Fruit fly (Drosophila melanogaster) whole organism, embryonic: Measurements from ENCODE around the gene CG32137.

Experiments
- Asciz ChIP-seq: fragments of 200-800 bp; sonication (Bioruptor generic); optimal IDR thresholded peaks from 2 replicates; lab custom pipeline; 2017; ENCODE audit warnings: missing biosample characterization, mild to moderate bottlenecking, missing genetic modification characterization, missing genetic modification reagents
- B-H1 ChIP-seq: fragments of 200-800 bp; sonication (Bioruptor generic); IDR thresholded peaks from 3 replicates; pipeline ENCODE4 v1.3.6; 2022; ENCODE audit warnings: missing biosample characterization, missing genetic modification characterization
- CG1233 ChIP-seq: fragments of 200-800 bp; sonication (Bioruptor generic); optimal IDR thresholded peaks from 4 replicates; lab custom pipeline; 2018; ENCODE audit warnings: missing biosample characterization, mild to moderate bottlenecking, missing genetic modification characterization
- CG13296 ChIP-seq: fragments of 200-800 bp; sonication (Bioruptor generic); optimal IDR thresholded peaks from 3 replicates; lab custom pipeline; 2018; ENCODE audit warnings: missing biosample characterization, mild to moderate bottlenecking, missing genetic modification characterization
- CG13624 ChIP-seq: fragments of 200-800 bp; sonication (Bioruptor generic); optimal IDR thresholded peaks from 2 replicates; lab custom pipeline; 2016; ENCODE audit warnings: missing biosample characterization, missing genetic modification characterization
- CG14710 ChIP-seq: fragments of 200-800 bp; sonication (Bioruptor generic); optimal IDR thresholded peaks from 3 replicates; lab custom pipeline; 2019; ENCODE audit warnings: missing biosample characterization, mild to moderate bottlenecking, missing genetic modification characterization, moderate library complexity
- CG15514 ChIP-seq: fragments of 200-800 bp; sonication (Bioruptor generic); optimal IDR thresholded peaks from 3 replicates; lab custom pipeline; 2017; ENCODE audit warnings: missing biosample characterization, missing genetic modification characterization, mild to moderate bottlenecking, moderate library complexity, missing genetic modification reagents
- CG16815 ChIP-seq: fragments of 200-800 bp; sonication (Bioruptor generic); optimal IDR thresholded peaks from 3 replicates; lab custom pipeline; 2017; ENCODE audit warnings: missing biosample characterization, mild to moderate bottlenecking, missing genetic modification characterization
- CG17612 ChIP-seq: fragments of 200-800 bp; sonication (Bioruptor generic); IDR thresholded peaks from 2 replicates; pipeline ENCODE4 v1.3.6; 2022; ENCODE audit warnings: missing biosample characterization, missing genetic modification characterization
- CG17829 ChIP-seq: fragments of 200-800 bp; optimal IDR thresholded peaks from 2 replicates; lab custom pipeline; 2019; ENCODE audit warnings: missing biosample characterization, mild to moderate bottlenecking, missing genetic modification characterization, moderate library complexity
- CG3163 ChIP-seq: fragments of 200-800 bp; sonication (Bioruptor generic); optimal IDR thresholded peaks from 3 replicates; lab custom pipeline; 2016; ENCODE audit warnings: missing biosample characterization, missing genetic modification characterization
- CG5245 ChIP-seq: fragments of 200-800 bp; sonication (Bioruptor generic); optimal IDR thresholded peaks from 3 replicates; lab custom pipeline; 2016; ENCODE audit warnings: missing biosample characterization, missing genetic modification characterization
- CG6854 ChIP-seq: fragments of 200-800 bp; sonication (Bioruptor generic); optimal IDR thresholded peaks from 3 replicates; lab custom pipeline; 2017; ENCODE audit warnings: missing biosample characterization, mild to moderate bottlenecking, missing genetic modification characterization
- CG8765 ChIP-seq: fragments of 200-800 bp; sonication (Bioruptor generic); IDR thresholded peaks from 2 replicates; pipeline ENCODE4 v1.3.6; 2022; ENCODE audit warnings: missing biosample characterization, missing genetic modification characterization
- CG8944 ChIP-seq: fragments of 200-800 bp; sonication (Bioruptor generic); optimal IDR thresholded peaks from 3 replicates; lab custom pipeline; 2016; ENCODE audit warnings: missing biosample characterization, missing genetic modification characterization
- CG9817 ChIP-seq: fragments of 200-800 bp; sonication (Bioruptor generic); optimal IDR thresholded peaks from 2 replicates; lab custom pipeline; 2018; ENCODE audit warnings: missing biosample characterization, mild to moderate bottlenecking, missing genetic modification characterization, moderate library complexity
- Dref ChIP-seq: fragments of 200-800 bp; sonication (Bioruptor generic); IDR thresholded peaks from 2 replicates; pipeline ENCODE4 v1.3.6; 2022; ENCODE audit warnings: missing biosample characterization, missing genetic modification characterization
- HLH3B ChIP-seq: fragments of 200-800 bp; sonication (Bioruptor generic); IDR thresholded peaks from 2 replicates; pipeline ENCODE4 v1.3.6; 2022; ENCODE audit warnings: missing biosample characterization, missing genetic modification characterization
- Hmx ChIP-seq: fragments of 200-800 bp; sonication (Bioruptor generic); optimal IDR thresholded peaks from 2 replicates; lab custom pipeline; 2016; ENCODE audit warnings: missing biosample characterization, missing genetic modification characterization
- Hr51 ChIP-seq, 2 experiments: fragments of 200-800 bp; sonication (Bioruptor generic); optimal IDR thresholded peaks; 2 replicates in 1 of 2; 3 replicates in 1 of 2; lab custom pipeline; 2016 to 2018; ENCODE audit warnings: missing biosample characterization in 2 of 2, missing genetic modification characterization in 2 of 2, mild to moderate bottlenecking in 1 of 2, moderate library complexity in 1 of 2
- MESR4 ChIP-seq: fragments of 200-800 bp; sonication (Bioruptor generic); optimal IDR thresholded peaks from 2 replicates; lab custom pipeline; 2018; ENCODE audit warnings: missing biosample characterization, mild to moderate bottlenecking, missing genetic modification characterization, moderate library complexity
- Mad ChIP-seq: fragments of 200-800 bp; sonication (Bioruptor generic); optimal IDR thresholded peaks from 2 replicates; lab custom pipeline; 2016; ENCODE audit warnings: missing biosample characterization, missing genetic modification characterization
- PHDP ChIP-seq: fragments of 200-800 bp; sonication (Bioruptor generic); optimal IDR thresholded peaks from 3 replicates; lab custom pipeline; 2018; ENCODE audit warnings: missing biosample characterization, mild to moderate bottlenecking, missing genetic modification characterization, moderate library complexity
- Sry-δ ChIP-seq: fragments of 200-800 bp; sonication (Bioruptor generic); optimal IDR thresholded peaks from 2 replicates; lab custom pipeline; 2016; ENCODE audit warnings: missing biosample characterization, missing genetic modification characterization
- Stat92E ChIP-seq, 3 experiments: fragments of >200 bp in 2 of 3; fragments of 200-800 bp in 1 of 3; sonication (Bioruptor generic) in 1 of 3; optimal IDR thresholded peaks; 2 replicates each; lab custom pipeline; 2017 to 2019; ENCODE audit warnings: missing biosample characterization in 3 of 3, missing genetic modification characterization in 3 of 3, mild to moderate bottlenecking in 1 of 3, moderate library complexity in 1 of 3
- ase ChIP-seq: fragments of 200-800 bp; sonication (Bioruptor generic); IDR thresholded peaks from 3 replicates; pipeline ENCODE4 v1.3.6; 2022; ENCODE audit warnings: missing biosample characterization, missing genetic modification characterization
- bab2 ChIP-seq: fragments of 200-800 bp; sonication (Bioruptor generic); optimal IDR thresholded peaks from 2 replicates; lab custom pipeline; 2016; ENCODE audit warnings: missing biosample characterization, missing genetic modification characterization
- bbx ChIP-seq: fragments of 200-800 bp; sonication (Bioruptor generic); IDR thresholded peaks from 2 replicates; pipeline ENCODE4 v1.3.6; 2022; ENCODE audit warnings: missing biosample characterization, missing genetic modification characterization; ENCODE audit not compliant: partially characterized antibody
- bigmax ChIP-seq: fragments of 200-800 bp; sonication (Bioruptor generic); optimal IDR thresholded peaks from 2 replicates; lab custom pipeline; 2018; ENCODE audit warnings: missing biosample characterization, mild to moderate bottlenecking, missing genetic modification characterization
- bowl ChIP-seq: fragments of 200-800 bp; sonication (Bioruptor generic); IDR thresholded peaks from 2 replicates; pipeline ENCODE4 v1.3.6; 2022; ENCODE audit warnings: missing biosample characterization, missing genetic modification characterization
- corto ChIP-seq: fragments of 200-800 bp; sonication (Bioruptor generic); optimal IDR thresholded peaks from 2 replicates; lab custom pipeline; 2016; ENCODE audit warnings: missing biosample characterization, mild to moderate bottlenecking, missing genetic modification characterization, moderate library complexity
- croc ChIP-seq: fragments of 200-800 bp; sonication (Bioruptor generic); conservative IDR thresholded peaks from 3 replicates; pipeline ENCODE4 v1.3.6; 2022; ENCODE audit warnings: missing biosample characterization, missing genetic modification characterization
- disco-r ChIP-seq: fragments of 200-800 bp; sonication (Bioruptor generic); optimal IDR thresholded peaks from 2 replicates; lab custom pipeline; 2016; ENCODE audit warnings: missing biosample characterization, missing genetic modification characterization
- dmrt11E ChIP-seq: fragments of 200-800 bp; sonication (Bioruptor generic); optimal IDR thresholded peaks from 3 replicates; lab custom pipeline; 2018; ENCODE audit warnings: missing biosample characterization, mild to moderate bottlenecking, missing genetic modification characterization, moderate library complexity
- eve ChIP-seq, 2 experiments: fragments of >200 bp; optimal IDR thresholded peaks; 2 replicates each; lab custom pipeline; 2017; ENCODE audit warnings: missing biosample characterization in 2 of 2, missing genetic modification characterization in 2 of 2
- gcm2 ChIP-seq: fragments of 200-800 bp; sonication (Bioruptor generic); optimal IDR thresholded peaks from 2 replicates; lab custom pipeline; 2016; ENCODE audit warnings: missing biosample characterization, missing genetic modification characterization
- gem ChIP-seq: fragments of 200-800 bp; sonication (Bioruptor generic); optimal IDR thresholded peaks from 2 replicates; lab custom pipeline; 2019; ENCODE audit warnings: missing biosample characterization, mild to moderate bottlenecking, missing genetic modification characterization, moderate library complexity
- grn ChIP-seq: fragments of 200-800 bp; sonication (Bioruptor generic); optimal IDR thresholded peaks from 3 replicates; lab custom pipeline; 2017; ENCODE audit warnings: missing biosample characterization, missing genetic modification characterization
- lov ChIP-seq, 2 experiments: fragments of 200-800 bp in 1 of 2; fragments of >200 bp in 1 of 2; sonication (Bioruptor generic) in 1 of 2; IDR thresholded peaks in 1 of 2; optimal IDR thresholded peaks in 1 of 2; 2 replicates in 1 of 2; 3 replicates in 1 of 2; pipeline versions ENCODE4 v1.3.6 to Lab custom; 2017 to 2022; ENCODE audit warnings: missing biosample characterization in 1 of 2, missing genetic modification characterization in 1 of 2
- luna ChIP-seq: fragments of 200-800 bp; sonication (Bioruptor generic); optimal IDR thresholded peaks from 2 replicates; lab custom pipeline; 2016; ENCODE audit warnings: missing biosample characterization, missing genetic modification characterization
- org-1 ChIP-seq: fragments of 200-800 bp; sonication (Bioruptor generic); optimal IDR thresholded peaks from 2 replicates; lab custom pipeline; 2017; ENCODE audit warnings: missing biosample characterization, missing genetic modification characterization
- prd ChIP-seq, 3 experiments: fragments of >200 bp in 2 of 3; fragments of 200-800 bp in 1 of 3; sonication (Bioruptor generic) in 1 of 3; optimal IDR thresholded peaks in 2 of 3; IDR thresholded peaks in 1 of 3; 2 replicates in 2 of 3; 3 replicates in 1 of 3; pipeline versions ENCODE4 v1.3.6 to Lab custom; 2017 to 2022; ENCODE audit warnings: missing biosample characterization in 1 of 3, missing genetic modification characterization in 1 of 3
- pros ChIP-seq: fragments of 200-800 bp; sonication (Bioruptor generic); optimal IDR thresholded peaks from 3 replicates; lab custom pipeline; 2019; ENCODE audit warnings: missing biosample characterization, mild to moderate bottlenecking, missing genetic modification characterization, moderate library complexity
- run ChIP-seq: fragments of 200-800 bp; sonication (Bioruptor generic); optimal IDR thresholded peaks from 3 replicates; lab custom pipeline; 2018; ENCODE audit warnings: missing biosample characterization, mild to moderate bottlenecking, missing genetic modification characterization
- so ChIP-seq: fragments of 200-800 bp; sonication (Bioruptor generic); IDR thresholded peaks from 3 replicates; pipeline ENCODE4 v1.3.6; 2022; ENCODE audit warnings: missing biosample characterization, missing genetic modification characterization
- tgo ChIP-seq: fragments of 200-800 bp; sonication (Bioruptor generic); IDR thresholded peaks from 3 replicates; pipeline ENCODE4 v1.3.6; 2022; ENCODE audit warnings: missing biosample characterization, missing genetic modification characterization
- tna ChIP-seq: fragments of 200-800 bp; sonication (Bioruptor generic); IDR thresholded peaks from 2 replicates; pipeline ENCODE4 v1.3.6; 2022; ENCODE audit warnings: missing biosample characterization, missing genetic modification characterization; ENCODE audit not compliant: partially characterized antibody
- zen ChIP-seq: fragments of 200-800 bp; sonication (Bioruptor generic); optimal IDR thresholded peaks from 3 replicates; lab custom pipeline; 2018; ENCODE audit warnings: missing biosample characterization, mild to moderate bottlenecking, missing genetic modification characterization, moderate library complexity
- zen2 ChIP-seq: fragments of 200-800 bp; sonication (Bioruptor generic); IDR thresholded peaks from 3 replicates; pipeline ENCODE4 v1.3.6; 2022; ENCODE audit warnings: missing biosample characterization, missing genetic modification characterization; ENCODE audit not compliant: partially characterized antibody

Gene CG32137

DNA sequence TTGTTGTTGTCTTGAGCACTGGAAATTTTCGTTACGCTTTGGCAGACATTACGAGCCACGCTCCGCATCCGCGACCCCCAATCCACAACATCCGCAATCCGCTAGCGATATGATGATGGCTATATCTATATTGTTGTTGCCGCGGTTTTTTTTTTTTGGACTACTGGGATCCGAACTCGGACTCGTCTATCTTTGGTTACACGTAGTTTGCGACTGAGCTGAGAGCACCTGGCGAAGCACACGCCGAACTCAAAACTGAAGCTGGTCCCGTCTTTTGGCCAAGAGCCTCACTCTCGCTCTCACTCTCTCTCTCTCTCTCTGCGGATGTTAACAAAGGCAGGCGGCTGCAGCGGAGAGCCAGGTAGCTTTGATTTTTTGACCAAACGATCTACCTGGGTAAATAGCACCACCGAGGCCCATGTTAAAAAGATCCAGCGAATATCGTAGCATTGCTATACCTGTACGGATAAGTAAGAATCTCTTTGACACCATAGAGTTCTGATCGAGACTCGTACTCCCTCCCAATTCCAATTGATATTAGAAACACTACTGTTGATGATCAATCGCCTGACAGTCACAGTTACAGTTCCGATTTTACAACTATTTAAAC, 13.8 kb upstream of the CG32137 start, which contains the start of gene Rgl (continued):
- TF ChIP-seq gem (tag; lab: Kevin White, UChicago) (no peak), tna (no peak; the same call in 1 of the 2 replicates), CG5245 (GFP tag; lab: Kevin White, UChicago) (no peak), bbx (GFP tag; lab: Robert Waterston, UW) (peak; percentile 24; the same call in 1 of the 2 replicates), PHDP (tag; lab: Kevin White, UChicago) (no peak), CG17829 (peak; percentile 3), CG13624 (GFP tag; lab: Kevin White, UChicago) (no peak), CG3163 (GFP tag; lab: Kevin White, UChicago) (no peak), pros (GFP tag; lab: Kevin White, UChicago) (peak; percentile 27), prd (optimal IDR thresholded peaks at IDR 0.05; lab: Kevin White, UChicago) (no peak), prd (GFP tag; IDR thresholded peaks at IDR 0.05; lab: Robert Waterston, UW) (no peak), zen (tag; lab: Kevin White, UChicago) (no peak), B-H1 (GFP tag; lab: Robert Waterston, UW) (no peak), so (GFP tag; lab: Robert Waterston, UW) (no peak), ase (GFP tag; lab: Robert Waterston, UW) (no peak), Hmx (GFP tag; lab: Kevin White, UChicago) (no peak), gcm2 (GFP tag; lab: Kevin White, UChicago) (no peak), CG9817 (no peak), Dref (GFP tag; lab: Robert Waterston, UW) (no peak), run (tag; lab: Kevin White, UChicago) (no peak), CG8944 (GFP tag; lab: Kevin White, UChicago) (no peak), MESR4 (GFP tag; lab: Kevin White, UChicago) (no peak), HLH3B (GFP tag; lab: Robert Waterston, UW) (no peak), bowl (GFP tag; lab: Robert Waterston, UW) (no peak), CG17612 (GFP tag; lab: Robert Waterston, UW) (no peak), CG1233 (GFP tag; lab: Kevin White, UChicago) (no peak), Asciz (no peak), CG14710 (tag; lab: Kevin White, UChicago) (no peak), Hr51 (GFP tag; optimal IDR thresholded peaks at IDR 0.05; lab: Kevin White, UChicago) (no peak), Mad (GFP tag; lab: Kevin White, UChicago) (no peak), Sry-δ (GFP tag; lab: Kevin White, UChicago) (no peak), luna (GFP tag; lab: Kevin White, UChicago) (no peak), CG15514 (no peak), Stat92E (GFP tag; optimal IDR thresholded peaks at IDR 0.05; lab: Kevin White, UChicago) (no peak), lov (optimal IDR thresholded peaks at IDR 0.05; lab: Kevin White, UChicago) (no peak), lov (GFP tag; IDR thresholded peaks at IDR 0.05; lab: Robert Waterston, UW) (no peak), CG6854 (GFP tag; lab: Kevin White, UChicago) (no peak), croc (GFP tag; lab: Robert Waterston, UW) (no peak), CG8765 (GFP tag; lab: Robert Waterston, UW) (no peak), grn (GFP tag; lab: Kevin White, UChicago) (no peak), CG13296 (GFP tag; lab: Kevin White, UChicago) (no peak), zen2 (GFP tag; lab: Robert Waterston, UW) (no peak; the same call in 2 of the 3 replicates), org-1 (GFP tag; lab: Kevin White, UChicago) (no peak), eve (GFP tag; optimal IDR thresholded peaks at IDR 0.05; lab: Kevin White, UChicago) (no peak), bigmax (no peak), corto (GFP tag; lab: Kevin White, UChicago) (no peak), bab2 (GFP tag; lab: Kevin White, UChicago) (no peak), disco-r (GFP tag; lab: Kevin White, UChicago) (no peak), CG16815 (GFP tag; lab: Kevin White, UChicago) (no peak), tgo (GFP tag; lab: Robert Waterston, UW) (no peak), dmrt11E (tag; lab: Kevin White, UChicago) (no peak)
